Fruit fly (Drosophila melanogaster): ENCODE results near the gene Oli.

Gene Oli

DNA sequence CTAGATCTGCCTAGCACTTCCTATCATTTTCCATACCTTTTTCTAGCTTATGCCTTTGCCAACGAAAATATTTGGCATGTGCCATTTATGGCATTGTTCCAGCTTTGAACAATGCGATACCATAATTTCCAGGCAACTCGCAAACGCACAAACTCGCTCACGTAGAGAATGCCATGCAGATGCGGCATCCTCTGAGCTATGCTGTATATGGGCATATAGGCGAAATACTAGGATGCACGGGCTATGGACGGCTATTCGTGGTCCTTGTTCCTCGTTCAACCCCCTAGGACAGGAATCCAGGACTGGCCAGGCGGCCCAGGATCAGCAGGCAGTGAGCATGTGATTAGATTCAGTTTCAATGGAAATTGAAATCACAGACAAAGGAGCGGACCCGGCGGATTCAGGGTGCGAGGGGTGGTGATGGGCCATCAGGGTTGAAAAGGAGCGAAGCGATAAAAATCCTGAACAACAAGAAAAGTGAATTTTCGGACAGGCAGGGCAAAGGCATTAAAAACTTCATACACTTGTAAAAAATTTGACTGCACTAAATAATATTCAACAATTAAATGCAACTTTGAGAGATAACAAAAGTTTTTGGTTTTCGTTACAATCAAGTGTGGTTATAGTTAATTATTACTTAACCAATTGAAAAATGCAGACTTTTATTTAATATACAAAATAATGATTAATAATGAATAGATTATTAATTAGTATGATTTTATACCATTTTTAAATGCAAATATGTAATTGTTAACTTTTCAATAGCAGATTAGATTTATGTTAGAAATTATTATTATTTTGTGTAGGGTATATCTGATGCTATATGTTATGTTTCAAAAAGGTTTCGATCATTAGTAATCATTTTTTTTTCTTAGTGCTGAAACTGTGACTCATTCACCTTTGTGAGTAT lies 556 bp upstream of the Oli start:
- TF ChIP-seq CTCF (optimal IDR thresholded peaks at IDR 0.05) (no peak), CG8478 (optimal IDR thresholded peaks at IDR 0.05) (no peak)

DNA sequence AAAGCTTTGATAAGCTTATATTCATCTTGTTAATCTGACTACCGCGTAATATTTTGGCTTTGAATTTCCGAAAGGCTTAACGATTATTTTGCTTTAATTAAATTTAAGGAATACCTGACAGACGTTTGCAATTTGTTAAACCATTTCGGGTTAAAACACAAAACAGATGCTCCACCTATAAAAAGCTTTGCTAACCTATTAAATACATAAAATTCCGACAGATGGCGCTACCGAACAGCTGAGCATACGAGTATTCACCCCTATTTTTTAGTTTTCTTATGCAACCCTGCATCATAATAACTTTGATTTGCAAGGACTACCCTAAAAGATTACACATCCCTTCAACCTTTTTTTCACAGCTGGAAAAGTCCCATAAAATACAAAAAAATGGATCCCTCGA lies 869 bp downstream of the Oli start:
- TF ChIP-seq CG8478 (optimal IDR thresholded peaks at IDR 0.05) (no peak), CTCF (optimal IDR thresholded peaks at IDR 0.05) (peak; percentile 71 to 82)

DNA sequence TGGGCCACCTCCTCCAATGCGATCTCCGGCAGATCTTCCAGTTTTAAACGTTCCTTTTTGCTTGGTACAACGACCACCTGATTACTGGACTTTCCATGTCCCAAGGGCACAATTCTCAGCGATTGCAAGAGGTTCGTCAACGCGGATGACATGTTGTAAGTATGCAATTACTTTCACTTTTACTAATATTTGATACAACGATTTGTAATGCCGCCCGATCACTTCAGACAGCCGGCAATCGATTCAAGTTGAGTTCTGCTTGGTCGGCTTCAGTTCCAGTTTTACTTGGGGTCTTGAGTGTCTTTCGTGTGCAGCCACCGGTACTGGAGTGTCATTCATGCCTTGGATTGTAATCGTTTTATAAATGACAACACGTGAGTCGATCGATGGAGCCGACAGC lies 3.0 kb downstream of the Oli start, which contains the start of the genes Sytalpha and CG6870:
Gene Sytalpha, plus strand, starts transcription at position 301 of the 400 bp plus-strand sequence.
Gene CG6870, minus strand, starts transcription at position 340 of the 400 bp plus-strand sequence.
- TF ChIP-seq CTCF (optimal IDR thresholded peaks at IDR 0.05) (no peak), CG8478 (optimal IDR thresholded peaks at IDR 0.05) (no peak)

DNA sequence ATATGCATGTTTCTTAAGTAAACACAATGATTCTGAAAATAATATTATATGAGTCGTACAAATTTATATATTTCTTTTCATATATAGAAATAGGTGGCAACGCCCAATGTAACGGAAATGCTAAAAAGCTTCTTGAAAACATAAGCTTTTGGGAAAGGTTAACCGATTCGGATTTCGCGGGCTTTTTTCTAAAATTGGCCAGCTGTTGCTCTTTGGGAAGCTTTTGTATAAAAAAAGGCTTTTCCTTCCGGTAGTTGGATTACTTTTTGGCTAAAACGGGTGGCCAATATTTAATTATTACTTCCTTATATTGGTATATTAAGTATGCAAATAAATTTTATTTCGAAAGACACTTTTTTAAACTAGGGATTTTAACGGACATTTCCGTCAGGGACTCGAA lies 5.1 kb downstream of the Oli start:
- no peak for TF ChIP-seq CG8478 (optimal IDR thresholded peaks at IDR 0.05)
- TF ChIP-seq CTCF (optimal IDR thresholded peaks at IDR 0.05), result no peak

DNA sequence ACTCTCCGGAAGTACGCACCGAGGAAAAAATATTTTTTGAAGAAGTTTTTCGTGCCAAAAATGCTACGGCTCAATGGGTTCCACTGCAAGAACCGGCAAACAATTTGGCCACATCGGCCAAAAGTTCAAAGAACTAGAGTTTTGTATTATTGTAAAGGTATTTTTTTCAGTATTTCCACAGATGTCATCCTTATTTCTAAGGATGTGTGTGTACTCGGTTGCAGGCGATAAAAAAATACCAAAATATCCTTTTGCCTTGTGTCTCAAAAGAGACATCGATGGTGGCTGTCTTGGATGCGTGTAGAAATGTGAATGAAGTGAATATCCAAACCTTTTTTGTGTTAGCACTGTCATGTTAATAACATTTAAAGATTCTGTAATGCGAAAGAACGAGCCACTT lies 14.2 kb downstream of the Oli start:
- TF ChIP-seq CTCF (optimal IDR thresholded peaks at IDR 0.05), result peak; percentile 36 to 68
- TF ChIP-seq CG8478 (optimal IDR thresholded peaks at IDR 0.05), result no peak

DNA sequence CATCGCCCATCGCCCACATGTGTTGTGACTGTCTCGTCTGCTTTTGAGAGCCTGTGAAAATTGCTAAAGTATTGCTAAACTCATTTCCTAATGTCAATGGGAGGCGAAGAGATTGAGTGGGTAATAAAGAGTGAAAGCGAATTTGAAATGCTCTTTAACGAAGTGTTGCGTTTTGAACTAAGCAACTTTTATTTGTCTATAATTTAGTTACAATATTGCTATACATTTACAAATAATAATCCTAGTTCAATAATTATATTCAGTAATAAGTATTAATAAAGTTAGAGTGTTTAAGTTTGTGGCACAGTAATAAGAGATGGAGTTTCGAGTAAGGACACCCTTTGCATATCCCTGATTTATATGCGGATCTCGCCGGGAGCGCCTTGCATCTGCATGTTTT lies 26.5 kb downstream of the Oli start:
- no peak for TF ChIP-seq CTCF (optimal IDR thresholded peaks at IDR 0.05)
- TF ChIP-seq CG8478 (optimal IDR thresholded peaks at IDR 0.05), result no peak

DNA sequence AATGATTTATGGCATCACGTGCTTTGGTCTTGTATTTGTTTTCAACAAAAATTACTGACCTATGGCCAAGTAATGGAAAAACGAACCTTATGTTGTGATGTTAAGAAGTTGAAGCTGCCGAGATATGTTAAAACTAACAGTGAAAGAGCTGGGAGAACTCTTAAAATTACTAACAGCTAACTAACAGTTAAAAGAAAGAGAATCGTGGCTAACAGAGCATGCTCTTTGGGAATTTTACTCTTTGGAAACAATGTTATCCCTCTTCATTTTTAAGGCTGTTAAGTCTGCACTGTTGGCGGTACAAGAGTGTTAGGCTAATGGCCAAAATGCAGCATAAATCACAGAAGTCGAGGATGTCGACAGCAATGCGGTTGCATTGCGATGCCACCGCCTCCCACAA lies 32.2 kb downstream of the Oli start:
- no peak for TF ChIP-seq CG8478 (optimal IDR thresholded peaks at IDR 0.05)
- TF ChIP-seq CTCF (optimal IDR thresholded peaks at IDR 0.05), result no peak

DNA sequence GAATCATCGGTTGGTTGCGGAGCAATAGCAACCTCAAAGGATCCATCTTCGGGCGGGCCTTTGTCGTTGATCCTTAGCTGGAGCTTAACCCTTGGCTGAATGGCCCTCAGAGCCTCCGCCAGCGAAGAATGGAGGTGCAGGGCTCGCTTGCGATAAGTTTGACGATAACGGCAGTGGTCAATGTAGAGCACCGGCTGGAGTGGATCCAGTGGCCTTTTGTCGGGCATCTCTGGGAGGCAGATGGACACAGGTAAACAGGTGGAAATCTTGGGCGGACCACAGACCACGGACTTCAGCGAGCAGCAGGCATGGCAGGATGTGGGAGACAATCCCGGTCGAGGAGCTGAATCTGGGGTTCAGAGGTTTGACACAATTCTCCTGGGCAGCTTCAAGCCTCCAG lies 37.0 kb downstream of the Oli start, which contains the start of gene CG15147:
Gene CG15147, minus strand, starts transcription at position 390 of the 400 bp plus-strand sequence.
- TF ChIP-seq CG8478 (optimal IDR thresholded peaks at IDR 0.05), result no peak
- TF ChIP-seq CTCF (optimal IDR thresholded peaks at IDR 0.05), result no peak

DNA sequence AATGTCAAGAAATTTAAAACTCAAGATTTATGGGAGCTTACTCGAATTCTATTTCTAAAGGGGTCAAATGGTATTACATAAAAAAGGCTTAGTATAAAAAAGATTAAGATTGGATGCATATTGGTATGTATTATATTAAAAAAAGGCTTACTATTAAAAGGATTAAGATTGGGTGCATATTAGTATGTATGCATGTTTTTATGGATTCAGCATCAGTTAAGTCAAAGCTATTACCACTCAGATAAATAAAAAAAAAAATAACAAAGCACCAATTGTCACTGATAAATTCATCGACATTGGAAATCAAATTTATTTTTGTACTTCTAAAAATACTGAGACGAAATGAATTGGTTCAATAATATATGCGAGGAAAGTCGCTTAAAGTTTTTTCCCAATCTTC lies 38.6 kb downstream of the Oli start, which contains the start of gene CG43054:
Gene CG43054, plus strand, starts transcription at position 301 of the 400 bp plus-strand sequence.
- TF ChIP-seq CG8478 (optimal IDR thresholded peaks at IDR 0.05) (no peak), CTCF (optimal IDR thresholded peaks at IDR 0.05) (no peak)

All from S2 (cell line).